Worm (Caenorhabditis elegans): ENCODE results near the gene fbxc-20.

Gene fbxc-20

DNA sequence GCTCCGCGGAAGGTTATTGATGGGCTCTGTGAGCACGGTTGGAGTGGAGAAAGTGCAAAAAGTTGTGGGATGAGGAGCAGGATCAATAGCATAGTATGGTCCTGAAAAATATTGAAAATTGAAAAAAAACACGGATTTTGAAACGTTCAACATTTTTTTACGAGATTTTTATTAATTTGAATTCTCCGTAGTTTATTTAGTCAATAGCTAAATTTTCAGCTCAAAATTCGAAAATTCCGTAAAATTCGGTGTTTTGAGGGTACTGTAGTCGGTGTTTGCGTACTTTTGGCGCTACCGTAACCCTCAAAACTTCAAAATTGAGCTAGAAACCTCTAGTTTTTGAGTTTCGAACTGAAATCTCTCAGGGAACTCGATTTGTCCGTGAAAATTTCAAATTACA lies 39.9 kb downstream of the fbxc-20 start, which contains the start of gene pqn-42:
TSS of gene pqn-42 (minus strand) at position 101 of the 400 bp plus-strand sequence.
- TF ChIP-seq pes-1 (GFP tag; IDR thresholded peaks at IDR 0.05), result no peak
- TF ChIP-seq hnd-1 (tag; optimal IDR thresholded peaks at IDR 0.05), result no peak

DNA sequence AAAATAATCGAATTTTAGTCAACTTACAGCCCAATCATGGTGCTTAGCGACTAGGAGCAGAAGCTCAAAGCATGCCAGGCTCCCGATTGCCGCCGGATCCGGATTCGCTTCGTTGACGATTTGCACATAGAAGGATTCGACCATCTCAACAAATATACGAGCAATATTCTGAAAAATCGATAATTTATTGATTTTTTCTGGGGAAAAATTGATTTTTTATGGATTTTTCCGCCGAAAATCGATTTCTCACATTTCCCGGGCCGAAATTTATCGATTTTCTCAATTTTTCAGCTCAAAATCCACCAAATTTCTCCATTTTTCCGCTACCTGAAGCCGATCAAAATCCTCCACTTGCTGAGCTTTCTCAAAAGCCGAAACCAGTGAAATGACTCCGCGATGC lies 49.9 kb downstream of the fbxc-20 start:
- TF ChIP-seq tra-4 (tag; optimal IDR thresholded peaks at IDR 0.05) (no peak), ama-1 (optimal IDR thresholded peaks at IDR 0.05) (no peak), hmg-4 (GFP tag; optimal IDR thresholded peaks at IDR 0.05) (no peak), ets-7 (tag; optimal IDR thresholded peaks at IDR 0.05) (no peak), pes-1 (GFP tag; IDR thresholded peaks at IDR 0.05) (no peak), hmbx-1 (tag; optimal IDR thresholded peaks at IDR 0.05) (no peak), ceh-36 (tag; optimal IDR thresholded peaks at IDR 0.05) (no peak), ceh-13 (GFP tag; optimal IDR thresholded peaks at IDR 0.05) (no peak)

All from whole organism, early embryonic.